Fruit fly (Drosophila melanogaster): ENCODE results near the gene CG4186.
A peak's percentile ranks its signal among the peaks of the same experiment; 100 is the strongest.

The CG4186 gene

dm6 chr3L:20787835-20788380 lies 18.5 kb downstream of the CG4186 start, which contains the start of gene CG11396 (continued):
- TF ChIP-seq BEAF-32 (GFP tag; optimal IDR thresholded peaks at IDR 0.05), result peak; percentile 90

dm6 chr3L:20789299-20789698 lies 19.9 kb downstream of the CG4186 start:
- TF ChIP-seq Ets65A (GFP tag) (peak; percentile 30), pnt (GFP tag; optimal IDR thresholded peaks at IDR 0.05) (no peak), CG14014 (GFP tag; IDR thresholded peaks at IDR 0.05) (no peak), Dll (GFP tag; IDR thresholded peaks at IDR 0.05; ENCODE audit: partially characterized antibody) (0 out of 4 replicates have a peak, but pooled peaks have one; percentile 25), HLHmδ (GFP tag; optimal IDR thresholded peaks at IDR 0.05) (peak; percentile 52), CG16813 (GFP tag; IDR thresholded peaks at IDR 0.05; ENCODE audit: partially characterized antibody) (no peak), ci (GFP tag; IDR thresholded peaks at IDR 0.05) (0 out of 3 replicates have a peak, but pooled peaks have one; percentile 24), twi (tag; optimal IDR thresholded peaks at IDR 0.05) (peak; percentile 99), HLH4C (GFP tag; IDR thresholded peaks at IDR 0.05; ENCODE audit: partially characterized antibody) (0 out of 3 replicates have a peak, but pooled peaks have one; percentile 30), CG12744 (GFP tag; optimal IDR thresholded peaks at IDR 0.05) (no peak), crol (GFP tag; IDR thresholded peaks at IDR 0.05) (peak; percentile 91), zfh1 (GFP tag; IDR thresholded peaks at IDR 0.05) (no peak), nmo (GFP tag; optimal IDR thresholded peaks at IDR 0.05) (no peak), ewg (GFP tag; optimal IDR thresholded peaks at IDR 0.05) (peak; percentile 46), Med (GFP tag) (peak; percentile 35), Six4 (GFP tag; optimal IDR thresholded peaks at IDR 0.05) (peak; percentile 23), pfk (GFP tag; optimal IDR thresholded peaks at IDR 0.05) (peak; percentile 3), gcm (GFP tag; optimal IDR thresholded peaks at IDR 0.05) (peak; percentile 75), CG11696 (GFP tag; IDR thresholded peaks at IDR 0.05) (0 out of 2 replicates have a peak, but pooled peaks have one; percentile 23)

DNA sequence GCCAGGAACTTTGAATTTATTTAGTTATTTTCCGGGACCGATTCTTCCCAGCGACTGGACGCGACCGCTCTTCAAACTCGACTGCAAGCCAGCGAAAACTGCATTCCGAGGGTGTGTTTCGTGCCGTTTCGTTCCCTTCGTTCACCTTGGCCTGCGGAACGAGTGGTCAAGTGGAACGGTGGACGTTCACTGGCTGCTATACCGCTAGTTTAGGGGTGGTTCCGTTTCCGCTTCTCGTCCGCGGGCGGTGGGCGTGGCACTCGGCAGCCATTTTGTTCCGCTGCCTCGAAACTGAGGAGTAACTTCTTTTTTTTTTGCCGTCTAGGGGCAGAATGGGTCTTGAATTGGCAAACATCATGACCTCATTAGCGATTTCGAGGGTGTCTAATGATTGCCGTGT lies 23.3 kb downstream of the CG4186 start, which contains the start of gene Six4:
TSS of gene Six4 (minus strand) at position 85 of the 400 bp plus-strand sequence.
- TF ChIP-seq Dll (GFP tag; IDR thresholded peaks at IDR 0.05; ENCODE audit: partially characterized antibody), result no peak
- TF ChIP-seq Dfd (GFP tag; optimal IDR thresholded peaks at IDR 0.05), result no peak
- no peak for TF ChIP-seq CG3407 (GFP tag; optimal IDR thresholded peaks at IDR 0.05)
- no peak for TF ChIP-seq hkb (optimal IDR thresholded peaks at IDR 0.05)
- TF ChIP-seq hkb (GFP tag; IDR thresholded peaks at IDR 0.05), result no peak
- no peak for TF ChIP-seq Atf-2 (GFP tag; optimal IDR thresholded peaks at IDR 0.05)
- no peak for TF ChIP-seq shn (GFP tag; optimal IDR thresholded peaks at IDR 0.05)
- no peak for TF ChIP-seq CG9876 (GFP tag; optimal IDR thresholded peaks at IDR 0.05)
- no peak for TF ChIP-seq scrt (GFP tag; optimal IDR thresholded peaks at IDR 0.05)
- peak; percentile 63 for TF ChIP-seq CG33557 (GFP tag; optimal IDR thresholded peaks at IDR 0.05)
- TF ChIP-seq lmd (GFP tag; IDR thresholded peaks at IDR 0.05), result no peak
- no peak for TF ChIP-seq Sin3A (optimal IDR thresholded peaks at IDR 0.05)
- TF ChIP-seq zfh1 (GFP tag; IDR thresholded peaks at IDR 0.05), result no peak
- no peak for TF ChIP-seq vfl (GFP tag; optimal IDR thresholded peaks at IDR 0.05)
- TF ChIP-seq CG11504 (tag; optimal IDR thresholded peaks at IDR 0.05), result no peak
- TF ChIP-seq NFAT (GFP tag; IDR thresholded peaks at IDR 0.05), result no peak
- TF ChIP-seq Elba2 (GFP tag; optimal IDR thresholded peaks at IDR 0.05), result no peak
- no peak for TF ChIP-seq cg (GFP tag; optimal IDR thresholded peaks at IDR 0.05)
- TF ChIP-seq zen (tag; optimal IDR thresholded peaks at IDR 0.05), result peak; percentile 28
- TF ChIP-seq Doc3 (GFP tag; IDR thresholded peaks at IDR 0.05; ENCODE audit: partially characterized antibody), result no peak
- TF ChIP-seq Ada2b (GFP tag; IDR thresholded peaks at IDR 0.05), result no peak
- no peak for TF ChIP-seq ewg (GFP tag; optimal IDR thresholded peaks at IDR 0.05)
- TF ChIP-seq Lpt (GFP tag; optimal IDR thresholded peaks at IDR 0.05), result no peak
- TF ChIP-seq CG7987 (GFP tag; optimal IDR thresholded peaks at IDR 0.05), result no peak
- TF ChIP-seq CG8281 (tag; optimal IDR thresholded peaks at IDR 0.05), result no peak
- no peak for TF ChIP-seq bcd (GFP tag; optimal IDR thresholded peaks at IDR 0.05)
- peak; percentile 54 for TF ChIP-seq sqz (GFP tag; optimal IDR thresholded peaks at IDR 0.05)
- TF ChIP-seq CG10431 (GFP tag; optimal IDR thresholded peaks at IDR 0.05), result peak; percentile 35
- no peak for TF ChIP-seq tup (GFP tag; optimal IDR thresholded peaks at IDR 0.05)
- TF ChIP-seq trem (tag; optimal IDR thresholded peaks at IDR 0.05), result peak; percentile 18
- no peak for TF ChIP-seq CG16815 (GFP tag; optimal IDR thresholded peaks at IDR 0.05)
- no peak for TF ChIP-seq BEAF-32 (GFP tag; optimal IDR thresholded peaks at IDR 0.05)
